Fruit fly (Drosophila melanogaster) whole organism, embryonic: ENCODE results near the gene Kr-h2.

Experiments used
- Abd-B ChIP-seq: fragments of 200-800 bp; sonication (Bioruptor generic); optimal IDR thresholded peaks from 2 replicates; lab custom pipeline; 2018; ENCODE audit warnings: missing biosample characterization, mild to moderate bottlenecking, missing genetic modification characterization, moderate library complexity
- Bdp1 ChIP-seq: fragments of 200-800 bp; sonication (Bioruptor generic); optimal IDR thresholded peaks from 3 replicates; lab custom pipeline; 2016; ENCODE audit warnings: missing biosample characterization, missing genetic modification characterization
- CG1024 ChIP-seq: fragments of 200-800 bp; sonication (Bioruptor generic); IDR thresholded peaks from 2 replicates; pipeline ENCODE4 v1.3.6; 2022; ENCODE audit warnings: missing biosample characterization, missing genetic modification characterization
- CG10321 ChIP-seq: fragments of 200-800 bp; sonication (Bioruptor generic); IDR thresholded peaks from 2 replicates; pipeline ENCODE4 v1.3.6; 2022; ENCODE audit warnings: missing biosample characterization, missing genetic modification characterization
- CG11696 ChIP-seq: fragments of 200-800 bp; sonication (Bioruptor generic); IDR thresholded peaks from 2 replicates; pipeline ENCODE4 v1.3.6; 2022; ENCODE audit warnings: missing biosample characterization, missing genetic modification characterization
- CG12071 ChIP-seq: fragments of 200-800 bp; sonication (Bioruptor generic); optimal IDR thresholded peaks from 3 replicates; lab custom pipeline; 2018; ENCODE audit warnings: missing biosample characterization, mild to moderate bottlenecking, missing genetic modification characterization
- CG15696 ChIP-seq: fragments of 200-800 bp; sonication (Bioruptor generic); optimal IDR thresholded peaks from 2 replicates; lab custom pipeline; 2019; ENCODE audit warnings: missing biosample characterization, mild to moderate bottlenecking, missing genetic modification characterization, moderate library complexity
- CG1647 ChIP-seq: fragments of 200-800 bp; sonication (Bioruptor generic); optimal IDR thresholded peaks from 3 replicates; lab custom pipeline; 2016; ENCODE audit warnings: missing biosample characterization, missing genetic modification characterization
- CG16813 ChIP-seq: fragments of 200-800 bp; sonication (Bioruptor generic); IDR thresholded peaks from 3 replicates; pipeline ENCODE4 v1.3.6; 2022; ENCODE audit warnings: missing biosample characterization, missing genetic modification characterization; ENCODE audit not compliant: partially characterized antibody
- CG17359 ChIP-seq: fragments of 200-800 bp; sonication (Bioruptor generic); optimal IDR thresholded peaks from 3 replicates; lab custom pipeline; 2018; ENCODE audit warnings: missing biosample characterization, mild to moderate bottlenecking, missing genetic modification characterization, moderate library complexity
- CG17361 ChIP-seq: fragments of 200-800 bp; sonication (Bioruptor generic); IDR thresholded peaks from 3 replicates; pipeline ENCODE4 v1.3.6; 2022; ENCODE audit warnings: missing biosample characterization, missing genetic modification characterization
- CG18599 ChIP-seq: fragments of 200-800 bp; sonication (Bioruptor generic); optimal IDR thresholded peaks from 3 replicates; lab custom pipeline; 2017; ENCODE audit warnings: missing biosample characterization, missing genetic modification characterization, mild to moderate bottlenecking, moderate library complexity, missing genetic modification reagents
- CG2678 ChIP-seq: fragments of 200-800 bp; sonication (Bioruptor generic); optimal IDR thresholded peaks from 3 replicates; lab custom pipeline; 2019; ENCODE audit warnings: missing biosample characterization, mild to moderate bottlenecking, missing genetic modification characterization, moderate library complexity
- CG3163 ChIP-seq: fragments of 200-800 bp; sonication (Bioruptor generic); optimal IDR thresholded peaks from 3 replicates; lab custom pipeline; 2016; ENCODE audit warnings: missing biosample characterization, missing genetic modification characterization
- CG33213 ChIP-seq: fragments of 200-800 bp; sonication (Bioruptor generic); optimal IDR thresholded peaks from 3 replicates; lab custom pipeline; 2016; ENCODE audit warnings: missing biosample characterization, missing genetic modification characterization
- CG33557 ChIP-seq: fragments of 200-800 bp; sonication (Bioruptor generic); optimal IDR thresholded peaks from 2 replicates; lab custom pipeline; 2019; ENCODE audit warnings: missing biosample characterization, mild to moderate bottlenecking, missing genetic modification characterization, moderate library complexity
- CG3838 ChIP-seq: fragments of 200-800 bp; sonication (Bioruptor generic); optimal IDR thresholded peaks from 3 replicates; lab custom pipeline; 2016; ENCODE audit warnings: missing biosample characterization, missing genetic modification characterization
- CG6654 ChIP-seq: fragments of 200-800 bp; sonication (Bioruptor generic); optimal IDR thresholded peaks from 2 replicates; lab custom pipeline; 2017; ENCODE audit warnings: missing biosample characterization, mild to moderate bottlenecking, missing genetic modification characterization
- CG7556 ChIP-seq: fragments of 200-800 bp; sonication (Bioruptor generic); optimal IDR thresholded peaks from 2 replicates; lab custom pipeline; 2017; ENCODE audit warnings: missing biosample characterization, mild to moderate bottlenecking, missing genetic modification characterization
- CG7928 ChIP-seq: fragments of 200-800 bp; sonication (Bioruptor generic); optimal IDR thresholded peaks from 2 replicates; lab custom pipeline; 2017; ENCODE audit warnings: missing biosample characterization, mild to moderate bottlenecking, missing genetic modification characterization
- CG9817 ChIP-seq: fragments of 200-800 bp; sonication (Bioruptor generic); optimal IDR thresholded peaks from 2 replicates; lab custom pipeline; 2018; ENCODE audit warnings: missing biosample characterization, mild to moderate bottlenecking, missing genetic modification characterization, moderate library complexity
- Dbx ChIP-seq: fragments of 200-800 bp; sonication (Bioruptor generic); IDR thresholded peaks from 3 replicates; pipeline ENCODE4 v1.3.6; 2022; ENCODE audit warnings: missing biosample characterization, missing genetic modification characterization
- ERR ChIP-seq: fragments of 200-800 bp; sonication (Bioruptor generic); optimal IDR thresholded peaks from 2 replicates; lab custom pipeline; 2016; ENCODE audit warnings: missing biosample characterization, missing genetic modification characterization
- Ets65A ChIP-seq: fragments of 200-800 bp; sonication (Bioruptor generic); peaks from one replicate; lab custom pipeline; 2016; ENCODE audit warnings: missing biosample characterization, missing genetic modification characterization
- Gug ChIP-seq: fragments of 200-800 bp; sonication (Bioruptor generic); IDR thresholded peaks from 4 replicates; pipeline ENCODE4 v1.3.6; 2022; ENCODE audit warnings: missing biosample characterization, missing genetic modification characterization
- Hr78 ChIP-seq, 2 experiments: fragments of 200-800 bp in 1 of 2; fragments of >200 bp in 1 of 2; sonication (Bioruptor generic) in 1 of 2; optimal IDR thresholded peaks; 2 replicates each; lab custom pipeline; 2017 to 2019; ENCODE audit warnings: missing biosample characterization in 2 of 2, missing genetic modification characterization in 2 of 2, mild to moderate bottlenecking in 1 of 2, moderate library complexity in 1 of 2
- Lim3 ChIP-seq: fragments of 200-800 bp; sonication (Bioruptor generic); IDR thresholded peaks from 2 replicates; pipeline ENCODE4 v1.3.6; 2022; ENCODE audit warnings: missing biosample characterization, missing genetic modification characterization
- Optix ChIP-seq: fragments of 200-800 bp; sonication (Bioruptor generic); IDR thresholded peaks from 3 replicates; pipeline ENCODE4 v1.3.6; 2022; ENCODE audit warnings: missing biosample characterization, missing genetic modification characterization
- Rx ChIP-seq: fragments of 200-800 bp; sonication (Bioruptor generic); IDR thresholded peaks from 2 replicates; pipeline ENCODE4 v1.3.6; 2022; ENCODE audit warnings: missing biosample characterization, missing genetic modification characterization
- Side ChIP-seq: fragments of 200-800 bp; sonication (Bioruptor generic); optimal IDR thresholded peaks from 2 replicates; lab custom pipeline; 2016; ENCODE audit warnings: missing biosample characterization, missing genetic modification characterization
- YL-1 ChIP-seq: fragments of 200-800 bp; sonication (Bioruptor generic); optimal IDR thresholded peaks from 3 replicates; lab custom pipeline; 2017; ENCODE audit warnings: missing biosample characterization, mild to moderate bottlenecking, missing genetic modification characterization
- ac ChIP-seq: fragments of 200-800 bp; sonication (Bioruptor generic); optimal IDR thresholded peaks from 3 replicates; lab custom pipeline; 2017; ENCODE audit warnings: missing biosample characterization, mild to moderate bottlenecking, missing genetic modification characterization
- amos ChIP-seq: fragments of 200-800 bp; sonication (Bioruptor generic); IDR thresholded peaks from 2 replicates; pipeline ENCODE4 v1.3.6; 2022; ENCODE audit warnings: missing biosample characterization, missing genetic modification characterization; ENCODE audit not compliant: partially characterized antibody
- ap ChIP-seq: fragments of 200-800 bp; sonication (Bioruptor generic); IDR thresholded peaks from 2 replicates; pipeline ENCODE4 v1.3.6; 2022; ENCODE audit warnings: missing biosample characterization, missing genetic modification characterization
- disco-r ChIP-seq: fragments of 200-800 bp; sonication (Bioruptor generic); optimal IDR thresholded peaks from 2 replicates; lab custom pipeline; 2016; ENCODE audit warnings: missing biosample characterization, missing genetic modification characterization
- fd64A ChIP-seq: fragments of 200-800 bp; sonication (Bioruptor generic); optimal IDR thresholded peaks from 3 replicates; lab custom pipeline; 2018; ENCODE audit warnings: missing biosample characterization, mild to moderate bottlenecking, missing genetic modification characterization
- gce ChIP-seq: fragments of 200-800 bp; sonication (Bioruptor generic); IDR thresholded peaks from 3 replicates; pipeline ENCODE4 v1.3.6; 2022; ENCODE audit warnings: missing biosample characterization, missing genetic modification characterization
- ken ChIP-seq: fragments of 200-800 bp; sonication (Bioruptor generic); IDR thresholded peaks from 3 replicates; pipeline ENCODE4 v1.3.6; 2022; ENCODE audit warnings: missing biosample characterization, missing genetic modification characterization
- mld ChIP-seq: fragments of 200-800 bp; sonication (Bioruptor generic); IDR thresholded peaks from 3 replicates; pipeline ENCODE4 v1.3.6; 2022; ENCODE audit warnings: missing biosample characterization, missing genetic modification characterization; ENCODE audit not compliant: partially characterized antibody
- pho ChIP-seq: fragments of 200-800 bp; sonication (Bioruptor generic); optimal IDR thresholded peaks from 2 replicates; lab custom pipeline; 2016; ENCODE audit warnings: missing biosample characterization, missing genetic modification characterization
- repo ChIP-seq: fragments of 200-800 bp; sonication (Bioruptor generic); optimal IDR thresholded peaks from 2 replicates; lab custom pipeline; 2016; ENCODE audit warnings: missing biosample characterization, missing genetic modification characterization
- run ChIP-seq: fragments of 200-800 bp; sonication (Bioruptor generic); optimal IDR thresholded peaks from 3 replicates; lab custom pipeline; 2018; ENCODE audit warnings: missing biosample characterization, mild to moderate bottlenecking, missing genetic modification characterization
- sens ChIP-seq: fragments of 200-800 bp; sonication (Bioruptor generic); peaks from one replicate; lab custom pipeline; 2016; ENCODE audit warnings: missing biosample characterization, missing genetic modification characterization
- sisA ChIP-seq: fragments of 200-800 bp; sonication (Bioruptor generic); IDR thresholded peaks from 2 replicates; pipeline ENCODE4 v1.3.6; 2022; ENCODE audit warnings: missing biosample characterization, missing genetic modification characterization
- sna ChIP-seq: fragments of 200-800 bp; sonication (Bioruptor generic); IDR thresholded peaks from 2 replicates; pipeline ENCODE4 v1.3.6; 2022; ENCODE audit warnings: missing biosample characterization, missing genetic modification characterization; ENCODE audit not compliant: partially characterized antibody
- ssp ChIP-seq: fragments of 200-800 bp; sonication (Bioruptor generic); IDR thresholded peaks from 2 replicates; pipeline ENCODE4 v1.3.6; 2022; ENCODE audit warnings: missing biosample characterization, missing genetic modification characterization
- tgo ChIP-seq: fragments of 200-800 bp; sonication (Bioruptor generic); IDR thresholded peaks from 3 replicates; pipeline ENCODE4 v1.3.6; 2022; ENCODE audit warnings: missing biosample characterization, missing genetic modification characterization
- ttk ChIP-seq: fragments of 200-800 bp; sonication (Bioruptor generic); IDR thresholded peaks from 2 replicates; pipeline ENCODE4 v2.1.2; 2022; ENCODE audit warnings: missing biosample characterization, missing genetic modification characterization
- twi ChIP-seq: fragments of 200-800 bp; optimal IDR thresholded peaks from 2 replicates; lab custom pipeline; 2019; ENCODE audit warnings: missing biosample characterization, mild to moderate bottlenecking, missing genetic modification characterization, moderate library complexity
- wdn ChIP-seq: fragments of 200-800 bp; sonication (Bioruptor generic); IDR thresholded peaks from 2 replicates; pipeline ENCODE4 v1.3.6; 2022; ENCODE audit warnings: missing biosample characterization, missing genetic modification characterization

The Kr-h2 gene

dm6 chr2L:6045972-6046718, 24.6 kb upstream of the Kr-h2 start, which contains the start of gene Pfas (continued):
- TF ChIP-seq CG16813 (GFP tag; lab: Robert Waterston, UW) (no peak), CG17361 (GFP tag; lab: Robert Waterston, UW) (no peak; the same call in 2 of the 3 replicates), sisA (GFP tag; lab: Robert Waterston, UW) (0 out of 2 replicates have a peak, but pooled peaks have one; percentile 11), CG17359 (tag; lab: Kevin White, UChicago) (peak; percentile 22), CG33557 (GFP tag; lab: Kevin White, UChicago) (no peak), Dbx (0 out of 3 replicates have a peak, but pooled peaks have one; percentile 5), CG2678 (tag; lab: Kevin White, UChicago) (peak; percentile 80), Side (GFP tag; lab: Kevin White, UChicago) (peak; percentile 50), repo (GFP tag; lab: Kevin White, UChicago) (peak; percentile 27), sna (GFP tag; lab: Robert Waterston, UW) (no peak), amos (GFP tag; lab: Robert Waterston, UW) (peak; percentile 39; the same call in 1 of the 2 replicates), disco-r (no peak), Rx (no peak), ERR (GFP tag; lab: Kevin White, UChicago) (peak; percentile 46), ttk (no peak), CG7556 (GFP tag; lab: Kevin White, UChicago) (peak; percentile 42), CG10321 (GFP tag; lab: Robert Waterston, UW) (no peak), Abd-B (no peak), twi (tag; lab: Kevin White, UChicago) (no peak), ken (GFP tag; lab: Robert Waterston, UW) (peak; percentile 43; the same call in 1 of the 3 replicates), Gug (0 out of 4 replicates have a peak, but pooled peaks have one; percentile 17), ap (GFP tag; lab: Robert Waterston, UW) (no peak), CG12071 (GFP tag; lab: Kevin White, UChicago) (peak; percentile 31), gce (GFP tag; lab: Robert Waterston, UW) (0 out of 3 replicates have a peak, but pooled peaks have one; percentile 30), CG1024 (GFP tag; lab: Robert Waterston, UW) (no peak), CG1647 (peak; percentile 61), CG9817 (tag; lab: Kevin White, UChicago) (peak; percentile 31), CG18599 (GFP tag; lab: Kevin White, UChicago) (no peak), YL-1 (peak; percentile 65), Bdp1 (GFP tag; lab: Kevin White, UChicago) (no peak), Hr78 (GFP tag; optimal IDR thresholded peaks at IDR 0.05; lab: Kevin White, UChicago) (peak in 1 of 2 experiments; percentile 41), wdn (no peak), CG3838 (no peak), run (tag; lab: Kevin White, UChicago) (no peak), ac (GFP tag; lab: Kevin White, UChicago) (no peak), Ets65A (GFP tag; lab: Kevin White, UChicago) (no peak), pho (peak; percentile 63), CG6654 (GFP tag; lab: Kevin White, UChicago) (peak; percentile 70), mld (no peak), CG11696 (GFP tag; lab: Robert Waterston, UW) (no peak), CG3163 (GFP tag; lab: Kevin White, UChicago) (no peak), sens (peak; percentile 87), Optix (no peak), tgo (no peak; the same call in 2 of the 3 replicates), CG7928 (peak; percentile 10), ssp (GFP tag; lab: Robert Waterston, UW) (no peak), CG33213 (peak; percentile 37), Lim3 (GFP tag; lab: Robert Waterston, UW) (no peak), CG15696 (tag; lab: Kevin White, UChicago) (no peak), fd64A (GFP tag; lab: Kevin White, UChicago) (no peak)
